Worm (Caenorhabditis elegans) whole organism, L4 larva: ENCODE results near the gene T24H7.8.

Experiments
- ama-1 ChIP-seq: fragments of 150-350 bp; optimal IDR thresholded peaks from 2 replicates; lab custom pipeline; 2014; ENCODE audit warnings: inconsistent platforms, mixed read lengths
- ceh-20 ChIP-seq: fragments of 200-800 bp; sonication (Bioruptor generic); IDR thresholded peaks from 2 replicates; pipeline ENCODE4 v1.3.6; 2022; ENCODE audit warnings: missing genetic modification reagents, missing genetic modification characterization, missing compliant biosample characterization
- ceh-32 ChIP-seq: sonication (generic microtip); optimal IDR thresholded peaks from 2 replicates; lab custom pipeline; 2016; ENCODE audit warnings: mild to moderate bottlenecking, missing genetic modification characterization, missing compliant biosample characterization; ENCODE audit not compliant: poor library complexity
- fkh-10 ChIP-seq: fragments of 150-350 bp; optimal IDR thresholded peaks from 2 replicates; lab custom pipeline; 2014; ENCODE audit warnings: missing biosample characterization, missing genetic modification reagents, missing genetic modification characterization
- hlh-11 ChIP-seq: fragments of 200-800 bp; sonication (Bioruptor generic); optimal IDR thresholded peaks from 2 replicates; lab custom pipeline; 2018; ENCODE audit warnings: mild to moderate bottlenecking, missing genetic modification characterization, missing compliant biosample characterization
- hlh-30 ChIP-seq: sonication (generic microtip); optimal IDR thresholded peaks from 2 replicates; lab custom pipeline; 2017; ENCODE audit warnings: antibody characterized with exemption, mild to moderate bottlenecking, missing genetic modification characterization, missing compliant biosample characterization; ENCODE audit not compliant: insufficient read depth
- lin-29 ChIP-seq: fragments of 200-800 bp; sonication (Bioruptor generic); IDR thresholded peaks from 2 replicates; pipeline ENCODE4 v1.3.6; 2022; ENCODE audit warnings: missing genetic modification reagents, missing genetic modification characterization, missing compliant biosample characterization
- lir-3 ChIP-seq: sonication (generic microtip); optimal IDR thresholded peaks from 2 replicates; lab custom pipeline; 2016; ENCODE audit warnings: mild to moderate bottlenecking, missing genetic modification characterization, missing compliant biosample characterization
- mdt-29 ChIP-seq: fragments of 200-800 bp; sonication (Bioruptor generic); IDR thresholded peaks from 2 replicates; pipeline ENCODE4 v1.3.6; 2022; ENCODE audit warnings: missing genetic modification reagents, missing genetic modification characterization, missing compliant biosample characterization
- nhr-25 ChIP-seq: sonication (generic microtip); optimal IDR thresholded peaks from 2 replicates; lab custom pipeline; 2017; ENCODE audit warnings: missing genetic modification characterization, mild to moderate bottlenecking, missing compliant biosample characterization, antibody characterized with exemption, moderate library complexity, borderline replicate concordance; ENCODE audit not compliant: insufficient read depth
- nhr-42 ChIP-seq: fragments of 200-800 bp; sonication (Bioruptor generic); IDR thresholded peaks from 2 replicates; pipeline ENCODE4 v1.3.6; 2022; ENCODE audit warnings: missing genetic modification characterization, missing compliant biosample characterization
- php-3 ChIP-seq: fragments of 200-800 bp; sonication (Bioruptor generic); IDR thresholded peaks from 2 replicates; pipeline ENCODE4 v1.3.6; 2022; ENCODE audit warnings: missing genetic modification reagents, missing genetic modification characterization, missing compliant biosample characterization
- pqm-1 ChIP-seq: sonication (generic microtip); optimal IDR thresholded peaks from 2 replicates; lab custom pipeline; 2017; ENCODE audit warnings: missing biosample characterization, missing genetic modification characterization
- rbr-2 ChIP-seq: sonication (generic microtip); optimal IDR thresholded peaks from 2 replicates; lab custom pipeline; 2016; ENCODE audit warnings: missing genotype, missing genetic modification characterization, missing compliant biosample characterization
- zag-1 ChIP-seq: fragments of 150-350 bp; optimal IDR thresholded peaks from 2 replicates; lab custom pipeline; 2014; ENCODE audit warnings: missing biosample characterization, missing genetic modification characterization

The T24H7.8 gene

DNA sequence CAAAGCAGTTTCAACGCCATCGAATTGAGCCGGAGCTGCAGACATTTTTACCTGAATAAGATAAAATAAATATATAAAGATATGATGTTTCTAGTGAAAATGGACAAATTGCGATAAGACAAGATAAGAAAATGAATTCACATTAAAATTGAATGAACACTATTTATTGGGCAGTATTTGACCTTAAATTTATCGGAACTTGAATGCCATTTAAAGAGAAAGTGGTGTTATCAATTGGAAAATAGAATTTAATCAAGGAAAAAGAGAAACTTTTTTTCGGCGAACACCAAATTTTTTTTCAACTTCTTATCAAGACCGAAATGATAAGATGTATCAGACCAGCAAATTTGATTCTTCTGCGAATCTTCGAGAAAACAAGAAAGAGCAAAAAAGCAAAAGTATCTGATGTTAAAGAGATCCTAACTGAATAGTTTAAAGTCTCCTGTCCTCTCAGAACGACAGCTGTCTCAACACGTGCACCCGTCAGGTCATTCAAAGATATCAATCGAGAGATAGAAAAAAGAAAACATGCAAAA, 48.3 kb downstream of the T24H7.8 start, which contains the start of gene upb-1 (continued):
- TF ChIP-seq pqm-1 (peak; percentile 16), php-3 (no peak), fkh-10 (no peak), mdt-29 (GFP tag; lab: Robert Waterston, UW) (no peak), lin-29 (no peak), rbr-2 (no peak), zag-1 (tag; lab: Kevin White, UChicago) (no peak), lir-3 (tag; lab: Kevin White, UChicago) (no peak), ceh-32 (tag; lab: Kevin White, UChicago) (no peak), ama-1 (lab: Kevin White, UChicago) (no peak), ceh-20 (GFP tag; lab: Robert Waterston, UW) (no peak), nhr-42 (no peak), hlh-11 (tag; lab: Kevin White, UChicago) (peak; percentile 59), nhr-25 (tag; lab: Kevin White, UChicago) (no peak), hlh-30 (tag; lab: Kevin White, UChicago) (peak; percentile 41)
